Worm (Caenorhabditis elegans) whole organism, early embryonic: ENCODE data around the gene dmd-9.

Source experiments
- B0310.2 ChIP-seq: sonication (generic microtip); optimal IDR thresholded peaks from 2 replicates; lab custom pipeline; 2016; ENCODE audit warnings: mild to moderate bottlenecking, missing genetic modification characterization, missing compliant biosample characterization
- F13C5.2 ChIP-seq: sonication (generic microtip); optimal IDR thresholded peaks from 2 replicates; lab custom pipeline; 2017; ENCODE audit warnings: mild to moderate bottlenecking, missing genetic modification characterization, inconsistent platforms, missing compliant biosample characterization
- aly-1 ChIP-seq: sonication (generic microtip); optimal IDR thresholded peaks from 2 replicates; lab custom pipeline; 2016; ENCODE audit warnings: missing genetic modification characterization, missing compliant biosample characterization
- ama-1 ChIP-seq: fragments of 150-350 bp; optimal IDR thresholded peaks from 2 replicates; lab custom pipeline; 2014
- ceh-13 ChIP-seq: fragments of 200-800 bp; sonication (Bioruptor generic); optimal IDR thresholded peaks from 2 replicates; lab custom pipeline; 2018; ENCODE audit warnings: mild to moderate bottlenecking, missing genetic modification characterization, missing compliant biosample characterization
- ceh-36 ChIP-seq: sonication (generic microtip); optimal IDR thresholded peaks from 2 replicates; lab custom pipeline; 2016; ENCODE audit warnings: missing genetic modification characterization, inconsistent platforms, missing compliant biosample characterization
- ets-7 ChIP-seq: sonication (generic microtip); optimal IDR thresholded peaks from 2 replicates; lab custom pipeline; 2016; ENCODE audit warnings: missing genotype, missing genetic modification characterization, missing compliant biosample characterization
- flt-1 ChIP-seq: fragments of 200-800 bp; sonication (Bioruptor generic); IDR thresholded peaks from 2 replicates; pipeline ENCODE4 v1.3.6; 2022; ENCODE audit warnings: missing genetic modification characterization, missing compliant biosample characterization
- hmbx-1 ChIP-seq: sonication (generic microtip); optimal IDR thresholded peaks from 2 replicates; lab custom pipeline; 2016; ENCODE audit warnings: mild to moderate bottlenecking, missing genetic modification characterization, missing compliant biosample characterization
- hmg-4 ChIP-seq: fragments of 200-800 bp; sonication (Bioruptor generic); optimal IDR thresholded peaks from 2 replicates; lab custom pipeline; 2018; ENCODE audit warnings: mild to moderate bottlenecking, missing genetic modification characterization, missing compliant biosample characterization
- hnd-1 ChIP-seq: sonication (generic microtip); optimal IDR thresholded peaks from 2 replicates; lab custom pipeline; 2016; ENCODE audit warnings: missing genetic modification characterization, missing compliant biosample characterization
- pes-1 ChIP-seq: fragments of 200-800 bp; sonication (Bioruptor generic); IDR thresholded peaks from 2 replicates; pipeline ENCODE4 v1.3.6; 2022; ENCODE audit warnings: missing genetic modification reagents, missing genetic modification characterization, missing compliant biosample characterization
- scrt-1 ChIP-seq: fragments of 200-800 bp; sonication (Bioruptor generic); IDR thresholded peaks from 2 replicates; pipeline ENCODE4 v1.3.6; 2022; ENCODE audit warnings: missing genetic modification characterization, missing compliant biosample characterization
- sea-1 ChIP-seq: fragments of 200-800 bp; sonication (Bioruptor generic); conservative IDR thresholded peaks from 2 replicates; pipeline ENCODE4 v1.3.6; 2022; ENCODE audit warnings: missing genetic modification characterization, missing compliant biosample characterization
- tbx-11 ChIP-seq: fragments of 200-800 bp; sonication (Bioruptor generic); IDR thresholded peaks from 2 replicates; pipeline ENCODE4 v1.3.6; 2022; ENCODE audit warnings: missing genetic modification characterization, missing compliant biosample characterization
- tbx-37 ChIP-seq: fragments of 200-800 bp; sonication (Bioruptor generic); conservative IDR thresholded peaks from 2 replicates; pipeline ENCODE4 v1.3.6; 2022; ENCODE audit warnings: missing genetic modification reagents, missing genetic modification characterization, missing compliant biosample characterization
- tra-4 ChIP-seq: sonication (generic microtip); optimal IDR thresholded peaks from 2 replicates; lab custom pipeline; 2017; ENCODE audit warnings: missing genetic modification characterization, missing compliant biosample characterization

The dmd-9 gene

ce11 chrIV:3293800-3294493, 39.6 kb upstream of the dmd-9 start:
- TF ChIP-seq ama-1 (lab: Kevin White, UChicago) (no peak), F13C5.2 (tag; lab: Kevin White, UChicago) (no peak), tbx-11 (GFP tag; lab: Robert Waterston, UW) (no peak), ceh-13 (GFP tag; lab: Kevin White, UChicago) (no peak), pes-1 (no peak), hmbx-1 (no peak), tra-4 (no peak), aly-1 (no peak), hmg-4 (GFP tag; lab: Kevin White, UChicago) (no peak), flt-1 (no peak), hnd-1 (no peak), B0310.2 (tag; lab: Kevin White, UChicago) (no peak), ets-7 (tag; lab: Kevin White, UChicago) (no peak), scrt-1 (GFP tag; lab: Robert Waterston, UW) (no peak), sea-1 (GFP tag; lab: Robert Waterston, UW) (no peak), tbx-37 (GFP tag; lab: Robert Waterston, UW) (no peak), ceh-36 (tag; lab: Kevin White, UChicago) (no peak)

- no peak for TF ChIP-seq ets-7 (tag; lab: Kevin White, UChicago)
- TF ChIP-seq tbx-37 (GFP tag; lab: Robert Waterston, UW), result no peak
- TF ChIP-seq pes-1, result no peak
- no peak for TF ChIP-seq ceh-13 (GFP tag; lab: Kevin White, UChicago)
- no peak for TF ChIP-seq flt-1
Observed at ce11 chrIV:3291977-3292561, 37.7 kb upstream of the dmd-9 start, which contains the start of gene W08E12.8. Gene W08E12.8, plus strand, starts transcription at chrIV:3292371.

DNA sequence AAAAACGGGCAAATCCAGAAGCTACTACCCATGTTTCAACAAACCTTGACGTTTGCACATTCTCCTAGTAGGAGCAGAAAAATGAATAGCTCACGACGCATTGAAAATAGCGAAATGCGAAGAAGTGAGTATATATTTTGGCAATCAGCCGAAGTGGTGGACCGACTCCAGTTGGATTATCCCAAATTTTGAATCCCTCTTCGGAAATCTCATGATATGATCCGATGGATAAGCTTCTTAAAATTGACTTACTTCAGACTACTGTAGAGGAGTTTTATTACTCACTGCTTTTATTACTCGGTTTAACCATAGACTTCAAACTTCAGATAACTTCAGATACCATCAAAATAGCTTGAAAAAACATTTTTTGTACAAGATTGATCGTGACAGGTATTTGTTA, 34.9 kb upstream of the dmd-9 start, which contains the start of gene gcy-23:
Gene gcy-23, minus strand, starts transcription at position 101 of the 400 bp plus-strand sequence.
- TF ChIP-seq tbx-11 (GFP tag; lab: Robert Waterston, UW) (no peak), B0310.2 (tag; lab: Kevin White, UChicago) (no peak), ceh-13 (GFP tag; lab: Kevin White, UChicago) (no peak), F13C5.2 (tag; lab: Kevin White, UChicago) (no peak), ceh-36 (tag; lab: Kevin White, UChicago) (no peak), pes-1 (no peak)

DNA sequence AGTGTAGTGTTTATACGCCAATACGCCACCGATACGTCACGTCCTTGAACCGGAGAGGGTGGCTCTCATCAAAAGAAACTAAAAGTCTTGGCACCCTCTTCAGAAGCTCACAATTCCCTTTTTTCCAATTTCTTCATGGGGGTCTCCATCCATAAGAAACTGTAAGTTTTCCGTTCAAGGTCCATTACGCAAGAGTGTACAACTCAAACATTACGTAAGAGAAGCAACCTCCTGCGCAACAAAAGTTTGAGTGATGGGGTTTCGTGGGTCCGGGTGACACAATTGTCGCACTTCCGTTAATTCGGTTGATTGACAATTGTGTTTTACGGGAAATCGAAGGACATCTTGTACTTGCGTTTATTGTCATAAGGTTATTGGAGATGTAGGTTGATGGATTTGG, 24.5 kb upstream of the dmd-9 start:
- TF ChIP-seq flt-1 (no peak), pes-1 (peak; percentile 41; the same call in 1 of the 2 replicates)

- TF ChIP-seq hmg-4 (GFP tag; lab: Kevin White, UChicago) (no peak), ets-7 (tag; lab: Kevin White, UChicago) (no peak), ceh-36 (tag; lab: Kevin White, UChicago) (no peak), pes-1 (no peak), aly-1 (no peak), tbx-37 (GFP tag; lab: Robert Waterston, UW) (no peak), sea-1 (GFP tag; lab: Robert Waterston, UW) (no peak), B0310.2 (tag; lab: Kevin White, UChicago) (no peak), F13C5.2 (tag; lab: Kevin White, UChicago) (no peak)
Observed at ce11 chrIV:3273295-3273694, 19.0 kb upstream of the dmd-9 start, which contains the start of gene T26C12.3. Gene T26C12.3, minus strand, starts transcription at chrIV:3273395.

DNA sequence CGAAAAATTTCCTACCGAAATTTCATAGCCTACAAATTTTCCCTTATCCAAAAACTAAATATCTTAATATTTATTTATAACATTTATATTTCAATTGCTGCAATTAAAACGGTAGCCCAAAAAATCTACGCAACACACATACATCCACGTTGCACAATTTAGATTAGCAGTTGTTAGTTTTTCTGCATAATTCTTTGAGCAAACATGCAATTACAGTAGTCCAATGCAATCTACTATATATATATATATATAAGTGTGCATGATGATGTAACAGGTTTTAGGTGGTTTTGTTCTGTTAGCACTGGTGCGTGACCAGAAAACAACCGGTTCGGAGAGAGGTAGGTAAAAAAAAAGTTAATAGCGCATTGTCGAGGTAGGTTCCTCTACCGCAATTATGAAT, 17.0 kb upstream of the dmd-9 start:
- TF ChIP-seq B0310.2 (tag; lab: Kevin White, UChicago), result no peak

DNA sequence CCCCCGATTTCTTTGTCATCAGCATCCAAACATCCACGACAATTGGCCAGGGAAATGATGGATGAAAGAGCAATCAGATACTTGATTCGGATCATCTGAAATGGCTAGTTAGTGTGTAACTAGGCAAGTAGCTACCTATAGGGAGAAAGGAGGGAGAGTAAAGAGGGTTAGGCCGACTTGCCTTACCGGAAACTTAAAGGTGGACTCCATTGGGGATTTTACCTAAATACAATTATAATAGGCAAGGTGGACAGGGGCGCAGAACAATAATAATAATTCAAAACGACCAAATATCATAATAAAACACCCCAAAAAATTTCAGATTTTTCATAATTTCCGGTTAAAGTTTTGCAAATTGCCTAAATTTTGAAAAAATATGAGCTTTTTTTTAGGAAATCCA, 13.2 kb upstream of the dmd-9 start, which contains the start of gene clec-173:
Gene clec-173, minus strand, starts transcription at position 101 of the 400 bp plus-strand sequence.
- TF ChIP-seq sea-1 (GFP tag; lab: Robert Waterston, UW) (no peak), flt-1 (no peak), ama-1 (lab: Kevin White, UChicago) (no peak), hmbx-1 (no peak), F13C5.2 (tag; lab: Kevin White, UChicago) (no peak), hmg-4 (GFP tag; lab: Kevin White, UChicago) (no peak), pes-1 (no peak), tra-4 (no peak), ceh-13 (GFP tag; lab: Kevin White, UChicago) (no peak), tbx-37 (GFP tag; lab: Robert Waterston, UW) (no peak), ceh-36 (tag; lab: Kevin White, UChicago) (no peak), ets-7 (tag; lab: Kevin White, UChicago) (no peak), B0310.2 (tag; lab: Kevin White, UChicago) (no peak), hnd-1 (no peak), aly-1 (no peak), tbx-11 (GFP tag; lab: Robert Waterston, UW) (no peak)

DNA sequence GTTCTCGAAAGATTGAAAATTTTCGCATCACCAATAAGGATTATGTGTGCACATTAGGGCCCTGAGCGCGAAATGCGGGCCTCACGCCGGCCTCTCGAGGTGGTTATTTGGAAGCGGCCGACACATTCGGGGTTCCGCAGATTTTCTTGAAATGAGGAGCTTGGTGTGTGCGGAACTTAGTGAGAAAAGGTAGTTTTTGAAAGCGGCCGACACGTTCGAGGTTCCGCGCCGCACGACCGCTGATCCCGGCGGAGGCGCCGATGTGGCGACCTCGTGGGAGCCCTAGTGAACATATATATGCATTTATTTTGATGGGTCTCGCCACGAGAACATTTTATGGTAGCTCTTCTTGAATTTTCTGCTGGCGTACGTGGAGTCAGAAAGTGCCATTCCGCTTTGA, 12.5 kb upstream of the dmd-9 start:
- TF ChIP-seq pes-1 (no peak), ets-7 (tag; lab: Kevin White, UChicago) (no peak), F13C5.2 (tag; lab: Kevin White, UChicago) (no peak), ceh-13 (GFP tag; lab: Kevin White, UChicago) (no peak), scrt-1 (GFP tag; lab: Robert Waterston, UW) (no peak), B0310.2 (tag; lab: Kevin White, UChicago) (no peak), hnd-1 (no peak), tra-4 (no peak)
